Worm (Caenorhabditis elegans) whole organism, young adult: ENCODE results near the gene idpb-4.
A peak's percentile ranks its signal among the peaks of the same experiment; 100 is the strongest.

ENCODE experiments used
- B0019.2 ChIP-seq: fragments of 200-800 bp; sonication (Bioruptor generic); conservative IDR thresholded peaks from 2 replicates; pipeline ENCODE4 v1.3.6; 2022; ENCODE audit warnings: missing genetic modification reagents, missing genetic modification characterization, missing compliant biosample characterization
- B0035.1 ChIP-seq: sonication (generic microtip); optimal IDR thresholded peaks from 2 replicates; lab custom pipeline; 2016; ENCODE audit warnings: missing genetic modification characterization, mild to moderate bottlenecking, missing compliant biosample characterization, missing genotype, missing genetic modification reagents
- F23B12.7 ChIP-seq: sonication (generic microtip); optimal IDR thresholded peaks from 2 replicates; lab custom pipeline; 2017; ENCODE audit warnings: missing genetic modification characterization, mild to moderate bottlenecking, missing compliant biosample characterization, antibody characterized with exemption, moderate library complexity; ENCODE audit not compliant: insufficient read depth
- F52B5.7 ChIP-seq: sonication (generic microtip); optimal IDR thresholded peaks from 2 replicates; lab custom pipeline; 2016; ENCODE audit warnings: mild to moderate bottlenecking, missing genetic modification characterization, missing compliant biosample characterization
- K11D2.4 ChIP-seq: fragments of 200-800 bp; sonication (Bioruptor generic); IDR thresholded peaks from 2 replicates; pipeline ENCODE4 v1.3.6; 2022; ENCODE audit warnings: missing genetic modification reagents, missing genetic modification characterization, missing compliant biosample characterization
- Y95B8A.8 ChIP-seq: fragments of 200-800 bp; sonication (Bioruptor generic); IDR thresholded peaks from 2 replicates; pipeline ENCODE4 v1.3.6; 2022; ENCODE audit warnings: missing genetic modification reagents, missing genetic modification characterization, missing compliant biosample characterization
- ZK185.1 ChIP-seq: sonication (generic microtip); optimal IDR thresholded peaks from 2 replicates; lab custom pipeline; 2016; ENCODE audit warnings: mild to moderate bottlenecking, missing genetic modification characterization, missing compliant biosample characterization; ENCODE audit not compliant: poor library complexity, severe bottlenecking
- akir-1 ChIP-seq: fragments of 200-800 bp; sonication (Bioruptor generic); optimal IDR thresholded peaks from 2 replicates; lab custom pipeline; 2018; ENCODE audit warnings: mild to moderate bottlenecking, missing genetic modification characterization, moderate library complexity, missing compliant biosample characterization
- ceh-100 ChIP-seq: fragments of 200-800 bp; sonication (Bioruptor generic); IDR thresholded peaks from 2 replicates; pipeline ENCODE4 v1.3.6; 2022; ENCODE audit warnings: missing genetic modification reagents, missing genetic modification characterization, missing compliant biosample characterization
- ceh-27 ChIP-seq: fragments of 200-800 bp; sonication (Bioruptor generic); optimal IDR thresholded peaks from 2 replicates; lab custom pipeline; 2018; ENCODE audit warnings: mild to moderate bottlenecking, missing genetic modification characterization, moderate library complexity, missing compliant biosample characterization
- die-1 ChIP-seq: sonication (generic microtip); optimal IDR thresholded peaks from 2 replicates; lab custom pipeline; 2016; ENCODE audit warnings: missing genotype, mild to moderate bottlenecking, missing genetic modification characterization, missing compliant biosample characterization
- dox-1 ChIP-seq: fragments of 200-800 bp; sonication (Bioruptor generic); IDR thresholded peaks from 2 replicates; pipeline ENCODE4 v1.3.6; 2022; ENCODE audit warnings: missing genetic modification reagents, missing genetic modification characterization, missing compliant biosample characterization
- efl-1 ChIP-seq: fragments of 150-350 bp; optimal IDR thresholded peaks from 2 replicates; lab custom pipeline; 2014; ENCODE audit warnings: missing biosample characterization, missing genetic modification reagents, missing genetic modification characterization
- fkh-3 ChIP-seq: sonication (generic microtip); optimal IDR thresholded peaks from 2 replicates; lab custom pipeline; 2016; ENCODE audit warnings: mild to moderate bottlenecking, missing genetic modification characterization, missing compliant biosample characterization
- him-1 ChIP-seq: sonication (generic microtip); optimal IDR thresholded peaks from 2 replicates; lab custom pipeline; 2016; ENCODE audit warnings: missing genotype, missing genetic modification reagents, missing genetic modification characterization, missing compliant biosample characterization
- hlh-26 ChIP-seq: fragments of 200-800 bp; sonication (Bioruptor generic); conservative IDR thresholded peaks from 2 replicates; pipeline ENCODE4 v1.3.6; 2022; ENCODE audit warnings: missing genetic modification reagents, missing genetic modification characterization, missing compliant biosample characterization
- hmg-1.2 ChIP-seq: fragments of 200-800 bp; sonication (Bioruptor generic); IDR thresholded peaks from 2 replicates; pipeline ENCODE4 v1.3.6; 2022; ENCODE audit warnings: missing genetic modification reagents, missing genetic modification characterization, missing compliant biosample characterization
- hrde-1 ChIP-seq: sonication (generic microtip); optimal IDR thresholded peaks from 2 replicates; lab custom pipeline; 2016; ENCODE audit warnings: missing genetic modification characterization, mild to moderate bottlenecking, missing compliant biosample characterization, moderate library complexity, missing genotype, missing genetic modification reagents, borderline replicate concordance
- hsf-1 ChIP-seq: fragments of 200-800 bp; sonication (Bioruptor generic); IDR thresholded peaks from 2 replicates; pipeline ENCODE4 v1.3.6; 2022; ENCODE audit warnings: missing genetic modification reagents, missing genetic modification characterization, missing compliant biosample characterization
- let-607 ChIP-seq, 2 experiments: fragments of 200-800 bp in 1 of 2; sonication (Bioruptor generic) in 1 of 2; sonication (generic microtip) in 1 of 2; optimal IDR thresholded peaks; 2 replicates each; lab custom pipeline; 2016 to 2018; ENCODE audit warnings: mild to moderate bottlenecking in 2 of 2, missing compliant biosample characterization in 2 of 2, missing genetic modification characterization in 2 of 2, moderate library complexity in 2 of 2, missing genotype in 1 of 2
- lin-35 ChIP-seq, 3 experiments: fragments of 150-350 bp in 2 of 3; sonication (generic microtip) in 1 of 3; optimal IDR thresholded peaks; 2 replicates each; lab custom pipeline; 2014 to 2018; ENCODE audit warnings: missing biosample characterization in 3 of 3, missing genetic modification characterization in 3 of 3, missing genetic modification reagents in 3 of 3
- lsy-27 ChIP-seq: sonication (generic microtip); optimal IDR thresholded peaks from 2 replicates; lab custom pipeline; 2017; ENCODE audit warnings: missing genetic modification characterization, mild to moderate bottlenecking, missing compliant biosample characterization, antibody characterized with exemption, missing genotype, borderline replicate concordance; ENCODE audit not compliant: insufficient read depth
- madf-10 ChIP-seq: sonication (generic microtip); optimal IDR thresholded peaks from 2 replicates; lab custom pipeline; 2016; ENCODE audit warnings: mild to moderate bottlenecking, missing genetic modification characterization, missing compliant biosample characterization
- nfya-1 ChIP-seq: sonication (generic microtip); optimal IDR thresholded peaks from 2 replicates; lab custom pipeline; 2017; ENCODE audit warnings: antibody characterized with exemption, missing compliant biosample characterization, missing genetic modification characterization, borderline replicate concordance; ENCODE audit not compliant: insufficient read depth
- nfya-2 ChIP-seq: fragments of 200-800 bp; sonication (Bioruptor generic); IDR thresholded peaks from 2 replicates; pipeline ENCODE4 v1.3.6; 2022; ENCODE audit warnings: missing genetic modification reagents, missing genetic modification characterization, missing compliant biosample characterization
- pha-4 ChIP-seq: fragments of 150-350 bp; sonication (generic microtip); optimal IDR thresholded peaks from 2 replicates; lab custom pipeline; 2014; ENCODE audit warnings: missing biosample characterization, missing genetic modification reagents, missing genetic modification characterization
- rcor-1 ChIP-seq: fragments of 200-800 bp; sonication (Bioruptor generic); IDR thresholded peaks from 2 replicates; pipeline ENCODE4 v1.3.6; 2022; ENCODE audit warnings: missing genetic modification reagents, missing genetic modification characterization, missing compliant biosample characterization
- sea-2 ChIP-seq: fragments of 200-800 bp; sonication (Bioruptor generic); IDR thresholded peaks from 2 replicates; pipeline ENCODE4 v1.3.6; 2022; ENCODE audit warnings: missing genetic modification characterization, missing compliant biosample characterization
- snpc-1.1 ChIP-seq: sonication (generic microtip); optimal IDR thresholded peaks from 2 replicates; lab custom pipeline; 2017; ENCODE audit warnings: missing genetic modification characterization, mild to moderate bottlenecking, missing compliant biosample characterization, antibody characterized with exemption, moderate library complexity, missing genotype, missing genetic modification reagents; ENCODE audit not compliant: insufficient read depth
- sptf-2 ChIP-seq: fragments of 200-800 bp; sonication (Bioruptor generic); optimal IDR thresholded peaks from 2 replicates; lab custom pipeline; 2018; ENCODE audit warnings: mild to moderate bottlenecking, missing genetic modification characterization, missing compliant biosample characterization
- tbp1 ChIP-seq: fragments of 200-800 bp; sonication (Bioruptor generic); optimal IDR thresholded peaks from 2 replicates; lab custom pipeline; 2018; ENCODE audit warnings: mild to moderate bottlenecking, missing genetic modification characterization, missing compliant biosample characterization
- tlf-1 ChIP-seq: fragments of 200-800 bp; sonication (Bioruptor generic); optimal IDR thresholded peaks from 2 replicates; lab custom pipeline; 2018; ENCODE audit warnings: mild to moderate bottlenecking, missing genetic modification characterization, missing compliant biosample characterization
- zfh-2 ChIP-seq: fragments of 200-800 bp; sonication (Bioruptor generic); conservative IDR thresholded peaks from 2 replicates; pipeline ENCODE4 v1.3.6; 2022; ENCODE audit warnings: missing genetic modification reagents, missing genetic modification characterization, missing compliant biosample characterization
- ztf-26 ChIP-seq: sonication (generic microtip); optimal IDR thresholded peaks from 2 replicates; lab custom pipeline; 2017; ENCODE audit warnings: missing genetic modification characterization, missing compliant biosample characterization

Gene idpb-4

ce11 chrII:8784235-8784928, 47.0 kb upstream of the idpb-4 start (continued):
- peak; percentile 88 for TF ChIP-seq madf-10
- TF ChIP-seq let-607 (tag; optimal IDR thresholded peaks at IDR 0.05; lab: Kevin White, UChicago), result peak in 1 of 2 experiments; percentile 29
- peak; percentile 24 for TF ChIP-seq ceh-27 (GFP tag; lab: Kevin White, UChicago)
- TF ChIP-seq akir-1 (GFP tag; lab: Kevin White, UChicago), result no peak
- no peak for TF ChIP-seq pha-4 (tag; lab: Kevin White, UChicago)
- TF ChIP-seq dox-1 (GFP tag; lab: Robert Waterston, UW), result peak; percentile 40; the same call in 1 of the 2 replicates
- no peak for TF ChIP-seq fkh-3 (tag; lab: Kevin White, UChicago)
- no peak for TF ChIP-seq F52B5.7
- no peak for TF ChIP-seq ceh-100
- no peak for TF ChIP-seq nfya-2
- no peak for TF ChIP-seq hsf-1
- TF ChIP-seq hlh-26, result no peak
- no peak for TF ChIP-seq rcor-1 (GFP tag; lab: Robert Waterston, UW)
- peak; percentile 92 for TF ChIP-seq zfh-2
- TF ChIP-seq sea-2 (GFP tag; lab: Robert Waterston, UW), result no peak

ce11 chrII:8783451-8783967, 46.2 kb upstream of the idpb-4 start, which contains the start of gene sgn-1:
TSS of gene sgn-1 (minus strand) at chrII:8783670.
- TF ChIP-seq hrde-1 (tag; lab: Kevin White, UChicago) (no peak), hmg-1.2 (GFP tag; lab: Robert Waterston, UW) (no peak), B0019.2 (GFP tag; lab: Robert Waterston, UW) (no peak), snpc-1.1 (tag; lab: Kevin White, UChicago) (no peak), lsy-27 (tag; lab: Kevin White, UChicago) (no peak), ZK185.1 (tag; lab: Kevin White, UChicago) (no peak)

- TF ChIP-seq die-1 (tag; lab: Kevin White, UChicago) (no peak), hmg-1.2 (GFP tag; lab: Robert Waterston, UW) (no peak), ztf-26 (tag; lab: Kevin White, UChicago) (no peak), lin-35 (GFP tag; optimal IDR thresholded peaks at IDR 0.05; lab: Kevin White, UChicago) (no peak), efl-1 (GFP tag; lab: Kevin White, UChicago) (no peak), tbp1 (GFP tag; lab: Kevin White, UChicago) (no peak), sptf-2 (GFP tag; lab: Kevin White, UChicago) (no peak), K11D2.4 (no peak), tlf-1 (GFP tag; lab: Kevin White, UChicago) (no peak), rcor-1 (GFP tag; lab: Robert Waterston, UW) (no peak), him-1 (no peak), Y95B8A.8 (no peak), nfya-1 (tag; lab: Kevin White, UChicago) (no peak), B0035.1 (tag; lab: Kevin White, UChicago) (no peak), F23B12.7 (tag; lab: Kevin White, UChicago) (no peak)
Measured at ce11 chrII:8776504-8776903, 39.1 kb upstream of the idpb-4 start.
